Worm (Caenorhabditis elegans) whole organism, L2 larva: Measurements from ENCODE around the gene F11C1.10.
A peak's percentile ranks its signal among the peaks of the same experiment; 100 is the strongest.

Source experiments
- C34F6.9 ChIP-seq: fragments of 150-350 bp; optimal IDR thresholded peaks from 2 replicates; lab custom pipeline; 2014; ENCODE audit warnings: missing biosample characterization, missing genetic modification characterization
- R02D3.7 ChIP-seq: fragments of 150-350 bp; optimal IDR thresholded peaks from 2 replicates; lab custom pipeline; 2014; ENCODE audit warnings: missing biosample characterization, missing genetic modification characterization
- ZK546.5 ChIP-seq: sonication (generic microtip); optimal IDR thresholded peaks from 2 replicates; lab custom pipeline; 2017; ENCODE audit warnings: missing biosample characterization, missing genetic modification characterization
- alr-1 ChIP-seq: fragments of 150-350 bp; optimal IDR thresholded peaks from 2 replicates; lab custom pipeline; 2014; ENCODE audit warnings: missing biosample characterization, missing genetic modification characterization
- blmp-1 ChIP-seq: sonication (generic microtip); optimal IDR thresholded peaks from 2 replicates; lab custom pipeline; 2017; ENCODE audit warnings: missing genetic modification characterization, mild to moderate bottlenecking, missing compliant biosample characterization, antibody characterized with exemption, moderate library complexity; ENCODE audit not compliant: insufficient read depth
- ceh-16 ChIP-seq: fragments of 150-350 bp; optimal IDR thresholded peaks from 2 replicates; lab custom pipeline; 2014; ENCODE audit warnings: missing biosample characterization, missing genetic modification characterization
- ceh-82 ChIP-seq: fragments of 150-350 bp; optimal IDR thresholded peaks from 2 replicates; lab custom pipeline; 2014; ENCODE audit warnings: missing biosample characterization, missing genetic modification characterization
- crh-2 ChIP-seq: sonication (generic microtip); optimal IDR thresholded peaks from 2 replicates; lab custom pipeline; 2017; ENCODE audit warnings: missing biosample characterization, missing genetic modification characterization
- dmd-4 ChIP-seq: sonication (generic microtip); optimal IDR thresholded peaks from 2 replicates; lab custom pipeline; 2017; ENCODE audit warnings: missing biosample characterization, missing genetic modification characterization
- egl-27 ChIP-seq: sonication (generic microtip); optimal IDR thresholded peaks from 3 replicates; lab custom pipeline; 2017; ENCODE audit warnings: missing biosample characterization, missing genetic modification reagents, missing genetic modification characterization
- elt-1 ChIP-seq: fragments of 150-350 bp; optimal IDR thresholded peaks from 2 replicates; lab custom pipeline; 2014; ENCODE audit warnings: missing biosample characterization, missing genetic modification characterization
- elt-3 ChIP-seq: sonication (generic microtip); optimal IDR thresholded peaks from 2 replicates; lab custom pipeline; 2017; ENCODE audit warnings: missing biosample characterization, missing genetic modification characterization
- lin-13 ChIP-seq: fragments of 150-350 bp; optimal IDR thresholded peaks from 2 replicates; lab custom pipeline; 2014; ENCODE audit warnings: missing biosample characterization, missing genetic modification reagents, missing genetic modification characterization
- lin-39 ChIP-seq: fragments of 150-350 bp; optimal IDR thresholded peaks from 2 replicates; lab custom pipeline; 2014; ENCODE audit warnings: missing biosample characterization, missing genetic modification reagents, missing genetic modification characterization
- lsy-2 ChIP-seq, 2 experiments: fragments of 150-350 bp in 1 of 2; sonication (generic microtip) in 1 of 2; optimal IDR thresholded peaks; 2 replicates each; lab custom pipeline; 2014 to 2017; ENCODE audit warnings: missing biosample characterization in 2 of 2, missing genetic modification characterization in 2 of 2
- mdl-1 ChIP-seq, 2 experiments: fragments of 150-350 bp in 1 of 2; sonication (generic microtip) in 1 of 2; optimal IDR thresholded peaks; 2 replicates each; lab custom pipeline; 2017; ENCODE audit warnings: missing biosample characterization in 2 of 2, missing genetic modification characterization in 2 of 2
- nhr-10 ChIP-seq: sonication (generic microtip); optimal IDR thresholded peaks from 2 replicates; lab custom pipeline; 2017; ENCODE audit warnings: missing biosample characterization, missing genetic modification characterization
- nhr-11 ChIP-seq: fragments of 150-350 bp; optimal IDR thresholded peaks from 2 replicates; lab custom pipeline; 2014; ENCODE audit warnings: missing biosample characterization, missing genetic modification characterization
- nhr-12 ChIP-seq: fragments of 150-350 bp; optimal IDR thresholded peaks from 2 replicates; lab custom pipeline; 2014; ENCODE audit warnings: missing biosample characterization, missing genetic modification characterization
- nhr-129 ChIP-seq: fragments of 150-350 bp; optimal IDR thresholded peaks from 2 replicates; lab custom pipeline; 2014; ENCODE audit warnings: missing biosample characterization, missing genetic modification characterization
- nhr-23 ChIP-seq: fragments of 150-350 bp; optimal IDR thresholded peaks from 2 replicates; lab custom pipeline; 2014; ENCODE audit warnings: missing biosample characterization, missing genetic modification reagents, missing genetic modification characterization
- nhr-25 ChIP-seq: fragments of 150-350 bp; sonication (generic microtip); optimal IDR thresholded peaks from 3 replicates; lab custom pipeline; 2014; ENCODE audit warnings: missing biosample characterization, missing genetic modification characterization
- nhr-6 ChIP-seq: fragments of 150-350 bp; optimal IDR thresholded peaks from 2 replicates; lab custom pipeline; 2014; ENCODE audit warnings: missing biosample characterization, missing genetic modification characterization
- nhr-77 ChIP-seq: fragments of 150-350 bp; optimal IDR thresholded peaks from 2 replicates; lab custom pipeline; 2014; ENCODE audit warnings: missing biosample characterization, missing genetic modification characterization
- peb-1 ChIP-seq: fragments of 150-350 bp; optimal IDR thresholded peaks from 2 replicates; lab custom pipeline; 2014; ENCODE audit warnings: missing biosample characterization, missing genetic modification characterization
- sem-4 ChIP-seq: fragments of 150-350 bp; optimal IDR thresholded peaks from 2 replicates; lab custom pipeline; 2014; ENCODE audit warnings: missing biosample characterization, missing genetic modification reagents, missing genetic modification characterization
- skn-1 ChIP-seq: sonication (generic microtip); optimal IDR thresholded peaks from 2 replicates; lab custom pipeline; 2017; ENCODE audit warnings: missing biosample characterization, missing genetic modification characterization
- sma-3 ChIP-seq: sonication (generic microtip); optimal IDR thresholded peaks from 2 replicates; lab custom pipeline; 2016; ENCODE audit warnings: missing genetic modification reagents, missing genetic modification characterization, missing compliant biosample characterization
- sma-9 ChIP-seq, 2 experiments: fragments of 150-350 bp in 1 of 2; sonication (generic microtip) in 1 of 2; optimal IDR thresholded peaks; 2 replicates each; lab custom pipeline; 2014 to 2016; ENCODE audit warnings: missing genetic modification characterization in 2 of 2, mild to moderate bottlenecking in 1 of 2, missing biosample characterization in 1 of 2, missing compliant biosample characterization in 1 of 2, missing genetic modification reagents in 1 of 2, moderate library complexity in 1 of 2
- unc-39 ChIP-seq: fragments of 150-350 bp; optimal IDR thresholded peaks from 2 replicates; lab custom pipeline; 2014; ENCODE audit warnings: missing biosample characterization, missing genetic modification characterization
- unc-55 ChIP-seq: fragments of 150-350 bp; sonication (generic microtip); optimal IDR thresholded peaks from 3 replicates; lab custom pipeline; 2014; ENCODE audit warnings: missing biosample characterization, missing genetic modification reagents, missing genetic modification characterization
- unc-62 ChIP-seq: fragments of 150-350 bp; optimal IDR thresholded peaks from 2 replicates; lab custom pipeline; 2014; ENCODE audit warnings: missing biosample characterization, missing genetic modification reagents, missing genetic modification characterization
- ztf-11 ChIP-seq: sonication (generic microtip); optimal IDR thresholded peaks from 2 replicates; lab custom pipeline; 2017; ENCODE audit warnings: missing biosample characterization, missing genetic modification characterization

F11C1.10 gene

ce11 chrX:13011897-13012296 is 35.0 kb downstream of the F11C1.10 start:
- TF ChIP-seq unc-55 (GFP tag; lab: Kevin White, UChicago): no peak
- no peak for TF ChIP-seq mdl-1 (tag; optimal IDR thresholded peaks at IDR 0.05; lab: Kevin White, UChicago)
- TF ChIP-seq C34F6.9 (tag; lab: Kevin White, UChicago): no peak
- no peak for TF ChIP-seq unc-62 (GFP tag; lab: Kevin White, UChicago)
- peak; percentile 15 for TF ChIP-seq sma-9 (GFP tag; optimal IDR thresholded peaks at IDR 0.05; lab: Kevin White, UChicago)
- TF ChIP-seq sma-9 (tag; optimal IDR thresholded peaks at IDR 0.05; lab: Kevin White, UChicago): no peak
- TF ChIP-seq peb-1 (tag; lab: Kevin White, UChicago): no peak
- no peak for TF ChIP-seq nhr-11 (tag; lab: Kevin White, UChicago)
- TF ChIP-seq nhr-12 (tag; lab: Kevin White, UChicago): no peak
- TF ChIP-seq sem-4 (tag; lab: Kevin White, UChicago): no peak
- no peak for TF ChIP-seq R02D3.7 (tag; lab: Kevin White, UChicago)
- no peak for TF ChIP-seq alr-1 (tag; lab: Kevin White, UChicago)
- peak; percentile 86 for TF ChIP-seq ceh-16 (tag; lab: Kevin White, UChicago)
- no peak for TF ChIP-seq ceh-82 (tag; lab: Kevin White, UChicago)
- TF ChIP-seq nhr-25 (tag; lab: Kevin White, UChicago): peak; percentile 26
- TF ChIP-seq blmp-1 (tag; lab: Kevin White, UChicago): no peak
- TF ChIP-seq lsy-2 (tag; optimal IDR thresholded peaks at IDR 0.05; lab: Kevin White, UChicago): no peak
- TF ChIP-seq nhr-77: no peak
- TF ChIP-seq elt-1 (tag; lab: Kevin White, UChicago): peak; percentile 74
- TF ChIP-seq ZK546.5: no peak
- TF ChIP-seq nhr-129 (tag; lab: Kevin White, UChicago): no peak
- no peak for TF ChIP-seq nhr-23 (tag; lab: Kevin White, UChicago)

DNA sequence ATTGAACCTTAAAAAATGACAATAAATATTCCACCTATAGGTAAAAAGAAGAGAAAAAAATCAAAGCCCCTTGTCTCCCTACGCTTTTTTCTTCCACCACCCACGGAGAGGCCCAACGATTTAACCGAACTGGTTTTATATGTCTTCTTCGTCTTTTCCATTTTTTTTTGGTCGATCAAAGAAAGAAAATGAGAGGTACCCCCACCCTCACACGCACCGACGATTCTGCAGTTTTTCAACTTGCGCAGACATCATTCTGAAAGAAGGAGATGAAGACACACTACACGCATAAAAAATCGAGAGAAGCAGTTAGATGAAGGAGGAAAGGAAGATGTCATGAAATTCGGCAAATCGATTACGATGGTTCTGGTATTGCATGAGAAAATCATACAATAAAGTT is 37.5 kb downstream of the F11C1.10 start:
- TF ChIP-seq nhr-25 (tag; lab: Kevin White, UChicago): peak; percentile 94
- no peak for TF ChIP-seq unc-62 (GFP tag; lab: Kevin White, UChicago)
- peak; percentile 10 for TF ChIP-seq blmp-1 (tag; lab: Kevin White, UChicago)
- no peak for TF ChIP-seq peb-1 (tag; lab: Kevin White, UChicago)
- peak; percentile 10 for TF ChIP-seq nhr-6
- no peak for TF ChIP-seq mdl-1 (tag; optimal IDR thresholded peaks at IDR 0.05; lab: Kevin White, UChicago)
- no peak for TF ChIP-seq lin-13 (GFP tag; lab: Kevin White, UChicago)
- no peak for TF ChIP-seq elt-1 (tag; lab: Kevin White, UChicago)

DNA sequence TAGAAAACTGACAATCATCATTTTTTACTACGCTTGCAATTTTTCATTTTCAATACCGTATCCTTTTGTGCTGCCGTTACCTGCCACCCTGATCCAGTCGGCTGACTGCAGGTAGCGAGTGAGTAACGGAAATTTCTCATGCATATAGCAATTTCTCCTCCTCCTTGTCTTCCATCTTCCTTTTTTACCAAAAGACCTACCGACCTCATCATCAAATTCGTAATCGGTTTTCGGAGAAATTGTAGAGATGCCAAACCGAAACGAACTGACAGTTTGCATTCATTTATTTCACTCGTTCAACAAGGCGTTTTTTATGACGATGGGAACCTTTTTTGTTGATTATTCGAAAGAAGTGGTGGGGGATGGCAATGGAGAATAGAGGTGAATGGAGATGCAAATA is 39.4 kb downstream of the F11C1.10 start:
- TF ChIP-seq nhr-129 (tag; lab: Kevin White, UChicago) (no peak), ceh-16 (tag; lab: Kevin White, UChicago) (no peak), ZK546.5 (no peak), lin-13 (GFP tag; lab: Kevin White, UChicago) (no peak), sma-3 (GFP tag; lab: Kevin White, UChicago) (no peak), C34F6.9 (tag; lab: Kevin White, UChicago) (no peak), blmp-1 (tag; lab: Kevin White, UChicago) (no peak), peb-1 (tag; lab: Kevin White, UChicago) (no peak), ztf-11 (tag; lab: Kevin White, UChicago) (no peak), dmd-4 (tag; lab: Kevin White, UChicago) (no peak), ceh-82 (tag; lab: Kevin White, UChicago) (no peak), elt-3 (tag; lab: Kevin White, UChicago) (no peak), skn-1 (tag; lab: Kevin White, UChicago) (no peak)

- TF ChIP-seq nhr-23 (tag; lab: Kevin White, UChicago) (no peak), nhr-10 (no peak), nhr-77 (no peak), unc-39 (tag; lab: Kevin White, UChicago) (no peak), dmd-4 (tag; lab: Kevin White, UChicago) (no peak), unc-55 (GFP tag; lab: Kevin White, UChicago) (no peak), alr-1 (tag; lab: Kevin White, UChicago) (no peak), sma-3 (GFP tag; lab: Kevin White, UChicago) (no peak), ceh-82 (tag; lab: Kevin White, UChicago) (no peak), lin-13 (GFP tag; lab: Kevin White, UChicago) (no peak), ZK546.5 (no peak), crh-2 (tag; lab: Kevin White, UChicago) (no peak), lin-39 (tag; lab: Kevin White, UChicago) (no peak), egl-27 (tag; lab: Kevin White, UChicago) (no peak)
These were observed 44.6 kb downstream of the F11C1.10 start for ce11 chrX:13021446-13021845.
